Worm (Caenorhabditis elegans) whole organism, late embryonic: Measurements from ENCODE around the gene tor-2.

Experiments
- F13H6.1 ChIP-seq: sonication (generic microtip); optimal IDR thresholded peaks from 2 replicates; lab custom pipeline; 2016; ENCODE audit warnings: missing genetic modification characterization, missing compliant biosample characterization
- T23F11.4 ChIP-seq: fragments of 200-800 bp; sonication (Bioruptor generic); optimal IDR thresholded peaks from 2 replicates; lab custom pipeline; 2018; ENCODE audit warnings: mild to moderate bottlenecking, missing genetic modification characterization, missing compliant biosample characterization
- Y22D7AL.16 ChIP-seq: sonication (generic microtip); optimal IDR thresholded peaks from 2 replicates; lab custom pipeline; 2016; ENCODE audit warnings: missing genetic modification characterization, missing compliant biosample characterization
- ahr-1 ChIP-seq: sonication (generic microtip); optimal IDR thresholded peaks from 2 replicates; lab custom pipeline; 2016; ENCODE audit warnings: missing genetic modification characterization, missing compliant biosample characterization
- ama-1 ChIP-seq: fragments of 150-350 bp; optimal IDR thresholded peaks from 2 replicates; lab custom pipeline; 2014
- ceh-14 ChIP-seq: sonication (generic microtip); optimal IDR thresholded peaks from 2 replicates; lab custom pipeline; 2016; ENCODE audit warnings: missing genotype, missing genetic modification characterization, missing compliant biosample characterization
- ceh-18 ChIP-seq: sonication (generic microtip); optimal IDR thresholded peaks from 2 replicates; lab custom pipeline; 2016; ENCODE audit warnings: missing genetic modification characterization, missing compliant biosample characterization
- ceh-19 ChIP-seq: fragments of 200-800 bp; sonication (Bioruptor generic); optimal IDR thresholded peaks from 2 replicates; lab custom pipeline; 2018; ENCODE audit warnings: mild to moderate bottlenecking, missing genetic modification characterization, missing compliant biosample characterization
- ceh-31 ChIP-seq: sonication (generic microtip); optimal IDR thresholded peaks from 2 replicates; lab custom pipeline; 2016; ENCODE audit warnings: missing genetic modification characterization, missing compliant biosample characterization
- ceh-34 ChIP-seq: sonication (generic microtip); optimal IDR thresholded peaks from 2 replicates; lab custom pipeline; 2016; ENCODE audit warnings: mild to moderate bottlenecking, missing genetic modification characterization, missing compliant biosample characterization
- ceh-48 ChIP-seq: sonication (generic microtip); optimal IDR thresholded peaks from 2 replicates; lab custom pipeline; 2016; ENCODE audit warnings: missing genetic modification characterization, inconsistent platforms, missing compliant biosample characterization
- ceh-6 ChIP-seq: fragments of 200-800 bp; sonication (Bioruptor generic); optimal IDR thresholded peaks from 2 replicates; lab custom pipeline; 2018; ENCODE audit warnings: mild to moderate bottlenecking, missing genetic modification characterization, missing compliant biosample characterization
- dmd-4 ChIP-seq: sonication (generic microtip); optimal IDR thresholded peaks from 2 replicates; lab custom pipeline; 2016; ENCODE audit warnings: borderline replicate concordance, missing genetic modification characterization, missing compliant biosample characterization
- dve-1 ChIP-seq: sonication (generic microtip); optimal IDR thresholded peaks from 2 replicates; lab custom pipeline; 2017; ENCODE audit warnings: antibody characterized with exemption, mild to moderate bottlenecking, missing genetic modification characterization, missing compliant biosample characterization
- elt-2 ChIP-seq: sonication (generic microtip); optimal IDR thresholded peaks from 2 replicates; lab custom pipeline; 2016; ENCODE audit warnings: missing genetic modification reagents, missing genetic modification characterization, missing compliant biosample characterization
- elt-4 ChIP-seq: sonication (generic microtip); optimal IDR thresholded peaks from 2 replicates; lab custom pipeline; 2016; ENCODE audit warnings: missing genetic modification characterization, missing compliant biosample characterization
- ets-4 ChIP-seq: sonication (generic microtip); optimal IDR thresholded peaks from 2 replicates; lab custom pipeline; 2016; ENCODE audit warnings: missing genetic modification characterization, missing compliant biosample characterization
- fax-1 ChIP-seq: sonication (generic microtip); optimal IDR thresholded peaks from 2 replicates; lab custom pipeline; 2016; ENCODE audit warnings: missing genotype, missing genetic modification characterization, missing compliant biosample characterization
- fkh-10 ChIP-seq: fragments of 150-350 bp; optimal IDR thresholded peaks from 2 replicates; lab custom pipeline; 2014; ENCODE audit warnings: missing biosample characterization, missing genetic modification reagents, missing genetic modification characterization
- gmeb-2 ChIP-seq: sonication (generic microtip); optimal IDR thresholded peaks from 2 replicates; lab custom pipeline; 2016; ENCODE audit warnings: missing genetic modification characterization, inconsistent platforms, missing compliant biosample characterization
- hlh-13 ChIP-seq: fragments of 200-800 bp; sonication (Bioruptor generic); optimal IDR thresholded peaks from 2 replicates; lab custom pipeline; 2018; ENCODE audit warnings: mild to moderate bottlenecking, missing genetic modification characterization, missing compliant biosample characterization
- hlh-15 ChIP-seq: sonication (generic microtip); optimal IDR thresholded peaks from 2 replicates; lab custom pipeline; 2016; ENCODE audit warnings: missing genetic modification characterization, missing compliant biosample characterization
- hlh-30 ChIP-seq: sonication (generic microtip); optimal IDR thresholded peaks from 2 replicates; lab custom pipeline; 2017; ENCODE audit warnings: antibody characterized with exemption, missing genetic modification characterization, missing compliant biosample characterization; ENCODE audit not compliant: insufficient read depth
- hlh-6 ChIP-seq: sonication (generic microtip); optimal IDR thresholded peaks from 2 replicates; lab custom pipeline; 2016; ENCODE audit warnings: missing genotype, missing genetic modification characterization, missing compliant biosample characterization
- hlh-8 ChIP-seq: sonication (generic microtip); optimal IDR thresholded peaks from 2 replicates; lab custom pipeline; 2016; ENCODE audit warnings: missing genotype, missing genetic modification characterization, missing compliant biosample characterization
- lim-6 ChIP-seq: sonication (generic microtip); optimal IDR thresholded peaks from 2 replicates; lab custom pipeline; 2016; ENCODE audit warnings: missing genetic modification characterization, missing compliant biosample characterization
- lin-11 ChIP-seq: fragments of 200-800 bp; sonication (Bioruptor generic); optimal IDR thresholded peaks from 2 replicates; lab custom pipeline; 2018; ENCODE audit warnings: mild to moderate bottlenecking, missing genetic modification characterization, missing compliant biosample characterization
- madf-2 ChIP-seq: sonication (generic microtip); optimal IDR thresholded peaks from 2 replicates; lab custom pipeline; 2017; ENCODE audit warnings: missing genetic modification characterization, missing compliant biosample characterization
- nfya-1 ChIP-seq: sonication (generic microtip); optimal IDR thresholded peaks from 2 replicates; lab custom pipeline; 2017; ENCODE audit warnings: missing genetic modification characterization, mild to moderate bottlenecking, missing compliant biosample characterization, antibody characterized with exemption, moderate library complexity
- nhr-232 ChIP-seq: sonication (generic microtip); optimal IDR thresholded peaks from 2 replicates; lab custom pipeline; 2016; ENCODE audit warnings: missing genetic modification characterization, missing compliant biosample characterization
- npax-4 ChIP-seq: sonication (generic microtip); optimal IDR thresholded peaks from 2 replicates; lab custom pipeline; 2016; ENCODE audit warnings: missing genetic modification characterization, missing compliant biosample characterization
- pag-3 ChIP-seq: sonication (generic microtip); optimal IDR thresholded peaks from 2 replicates; lab custom pipeline; 2016; ENCODE audit warnings: missing compliant biosample characterization, missing genetic modification characterization, borderline replicate concordance
- pha-4 ChIP-seq: fragments of 150-350 bp; optimal IDR thresholded peaks from 2 replicates; lab custom pipeline; 2018; ENCODE audit warnings: missing biosample characterization, missing genetic modification reagents, missing genetic modification characterization
- pqm-1 ChIP-seq: sonication (generic microtip); optimal IDR thresholded peaks from 2 replicates; lab custom pipeline; 2016; ENCODE audit warnings: missing genetic modification characterization, missing compliant biosample characterization
- ref-2 ChIP-seq: sonication (generic microtip); optimal IDR thresholded peaks from 2 replicates; lab custom pipeline; 2016; ENCODE audit warnings: missing genetic modification characterization, missing compliant biosample characterization
- rnt-1 ChIP-seq: sonication (generic microtip); optimal IDR thresholded peaks from 2 replicates; lab custom pipeline; 2016; ENCODE audit warnings: missing genetic modification characterization, missing compliant biosample characterization
- sox-2 ChIP-seq: fragments of 200-800 bp; sonication (Bioruptor generic); IDR thresholded peaks from 2 replicates; pipeline ENCODE4 v1.3.6; 2022; ENCODE audit warnings: missing genetic modification reagents, missing genetic modification characterization, missing compliant biosample characterization
- syd-9 ChIP-seq: sonication (generic microtip); optimal IDR thresholded peaks from 2 replicates; lab custom pipeline; 2016; ENCODE audit warnings: mild to moderate bottlenecking, missing genetic modification characterization, moderate library complexity, missing compliant biosample characterization
- unc-3 ChIP-seq, 2 experiments: fragments of 200-800 bp in 1 of 2; sonication (Bioruptor generic) in 1 of 2; sonication (generic microtip) in 1 of 2; conservative IDR thresholded peaks in 1 of 2; optimal IDR thresholded peaks in 1 of 2; 2 replicates each; pipeline versions ENCODE4 v1.3.6 to Lab custom; 2016 to 2022; ENCODE audit warnings: missing compliant biosample characterization in 2 of 2, missing genetic modification characterization in 2 of 2, missing genetic modification reagents in 1 of 2
- unc-42 ChIP-seq: sonication (generic microtip); optimal IDR thresholded peaks from 2 replicates; lab custom pipeline; 2016; ENCODE audit warnings: missing genotype, missing genetic modification characterization, missing compliant biosample characterization
- unc-55 ChIP-seq: sonication (generic microtip); optimal IDR thresholded peaks from 2 replicates; lab custom pipeline; 2017; ENCODE audit warnings: missing biosample characterization, missing genetic modification reagents, missing genetic modification characterization

Gene tor-2

DNA sequence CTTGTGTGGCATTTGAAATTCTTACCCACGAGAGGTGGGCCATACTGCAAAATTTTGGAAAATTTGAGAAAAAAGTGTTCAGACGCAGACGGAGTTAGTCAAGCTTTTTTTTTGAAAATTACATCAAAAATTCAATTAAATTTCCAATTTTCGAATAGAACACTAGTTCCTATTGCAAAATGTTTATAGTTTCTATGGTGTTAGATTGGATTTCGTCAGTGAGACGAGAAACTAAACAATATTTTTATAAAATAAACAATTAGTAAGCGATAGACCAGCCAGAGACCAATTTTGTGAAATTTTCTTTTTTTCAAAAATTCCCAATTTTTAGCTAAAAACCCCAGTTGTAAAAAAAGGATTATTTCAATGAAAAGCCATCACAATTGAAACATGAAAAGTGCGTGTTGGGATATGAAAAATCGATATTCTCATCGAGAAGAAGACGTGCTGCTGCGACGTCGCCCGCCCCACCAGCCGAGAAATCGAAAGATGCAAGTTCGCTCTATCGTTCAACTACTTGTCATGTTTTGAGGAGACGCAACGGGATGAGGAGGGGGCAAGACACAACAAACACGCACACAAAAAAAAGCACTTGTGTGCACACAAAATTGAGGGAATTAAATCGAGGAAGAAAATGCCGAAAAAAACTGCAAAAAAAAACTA is 4.0 kb downstream of the tor-2 start, which contains the start of gene dnbp-1 (continued):
- TF ChIP-seq unc-55 = peak; percentile 79
- TF ChIP-seq Y22D7AL.16 (tag; lab: Kevin White, UChicago) = no peak
- TF ChIP-seq hlh-30 (tag; lab: Kevin White, UChicago) = peak; percentile 62
- TF ChIP-seq ets-4 (tag; lab: Kevin White, UChicago) = peak; percentile 15
- peak; percentile 62 for TF ChIP-seq ref-2
- peak; percentile 79 for TF ChIP-seq ceh-18 (tag; lab: Kevin White, UChicago)
- no peak for TF ChIP-seq fkh-10 (GFP tag; lab: Kevin White, UChicago)
- TF ChIP-seq gmeb-2 (tag; lab: Kevin White, UChicago) = peak; percentile 9
- no peak for TF ChIP-seq elt-4
- TF ChIP-seq dve-1 (tag; lab: Kevin White, UChicago) = peak; percentile 18
- peak; percentile 8 for TF ChIP-seq ceh-6 (GFP tag; lab: Kevin White, UChicago)

DNA sequence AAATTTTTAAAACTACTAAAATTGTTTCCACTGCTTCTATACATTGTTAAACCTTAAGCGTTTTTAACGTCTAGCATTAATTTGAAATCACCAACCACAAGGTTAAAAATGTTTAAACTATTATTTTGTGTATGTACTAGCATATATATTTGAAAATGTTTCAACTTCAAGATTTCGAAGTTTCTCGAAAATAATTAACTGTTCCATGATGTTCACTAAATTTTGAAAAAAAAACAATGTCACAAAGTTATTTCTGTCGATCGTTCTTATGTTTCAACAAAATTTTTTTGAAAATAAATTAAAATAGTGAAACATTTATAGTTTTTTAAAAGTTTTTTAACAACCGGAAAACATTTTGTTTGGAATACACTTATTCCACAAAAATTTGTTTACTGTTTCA is 29.4 kb downstream of the tor-2 start:
- TF ChIP-seq fax-1 = no peak
- TF ChIP-seq lin-11 = no peak
- no peak for TF ChIP-seq ref-2
- no peak for TF ChIP-seq npax-4 (tag; lab: Kevin White, UChicago)
- no peak for TF ChIP-seq ceh-14 (tag; lab: Kevin White, UChicago)
- TF ChIP-seq ceh-34 = no peak
- no peak for TF ChIP-seq madf-2 (tag; lab: Kevin White, UChicago)

DNA sequence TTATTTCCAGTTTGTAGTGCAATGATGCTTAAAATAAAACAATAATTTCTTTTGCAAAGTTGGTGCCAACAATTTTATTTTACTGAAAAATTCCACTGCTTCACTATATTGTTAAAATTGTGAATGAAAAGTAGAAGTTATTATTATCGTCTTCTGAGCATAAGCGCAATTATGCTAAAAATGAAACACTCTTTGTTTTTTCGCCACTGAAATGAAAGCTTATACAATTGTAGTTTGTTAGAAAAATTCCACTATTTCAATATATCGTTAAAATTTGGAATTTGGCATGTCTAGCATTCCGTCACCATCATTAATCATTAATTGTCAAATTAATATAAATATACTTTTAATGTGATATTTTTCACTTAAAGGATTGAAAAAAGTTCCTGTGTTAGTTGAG is 30.0 kb downstream of the tor-2 start:
- TF ChIP-seq lim-6 (no peak), hlh-8 (tag; lab: Kevin White, UChicago) (no peak), pag-3 (tag; lab: Kevin White, UChicago) (no peak), F13H6.1 (tag; lab: Kevin White, UChicago) (no peak)

DNA sequence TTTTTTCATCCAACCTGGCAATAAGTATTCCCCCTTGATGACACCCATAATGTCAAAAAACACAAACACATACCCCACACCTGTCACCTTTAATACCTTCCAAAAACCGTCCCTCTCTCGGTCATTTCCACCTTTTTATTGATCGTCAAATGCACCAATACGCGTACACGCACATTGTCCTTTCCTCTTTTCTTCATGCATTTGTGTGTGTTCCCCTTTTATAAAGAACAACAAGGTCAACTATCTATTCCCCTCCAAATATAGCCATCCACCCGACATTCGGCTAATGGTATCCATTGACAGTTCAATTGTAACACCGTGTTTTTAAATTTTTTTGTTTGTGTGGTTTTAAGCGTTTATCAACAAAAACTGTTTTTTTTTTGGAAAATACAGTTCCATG is 38.8 kb downstream of the tor-2 start:
- no peak for TF ChIP-seq hlh-6
- peak; percentile 41 for TF ChIP-seq sox-2 (GFP tag; lab: Robert Waterston, UW)
- no peak for TF ChIP-seq unc-42 (tag; lab: Kevin White, UChicago)
- peak; percentile 9 for TF ChIP-seq ceh-31 (tag; lab: Kevin White, UChicago)
- no peak for TF ChIP-seq F13H6.1 (tag; lab: Kevin White, UChicago)
- peak; percentile 58 for TF ChIP-seq nfya-1 (tag; lab: Kevin White, UChicago)
- no peak for TF ChIP-seq pqm-1 (tag; lab: Kevin White, UChicago)

DNA sequence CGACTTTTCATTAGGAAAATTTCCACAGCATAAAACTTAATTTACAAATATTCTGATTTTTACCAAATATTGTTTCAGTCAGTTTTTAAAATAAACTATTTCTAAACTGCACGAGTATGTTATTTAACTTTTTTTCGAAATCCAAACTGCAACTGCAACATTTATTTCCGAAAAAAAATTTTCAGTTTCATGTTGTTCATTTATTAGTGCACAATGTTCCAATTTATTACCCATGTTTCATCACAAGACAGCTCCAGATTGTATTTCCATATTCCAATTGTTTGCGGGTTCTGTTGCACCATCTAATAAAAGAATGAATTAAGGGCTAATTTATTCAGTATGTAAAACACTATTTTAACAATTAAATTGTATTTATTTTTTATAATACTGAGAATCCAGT is 42.3 kb downstream of the tor-2 start:
- TF ChIP-seq hlh-13 (GFP tag; lab: Kevin White, UChicago) (no peak), pha-4 (tag; lab: Kevin White, UChicago) (no peak), unc-3 (GFP tag; conservative IDR thresholded peaks at IDR 0.05; lab: Robert Waterston, UW) (no peak), unc-3 (tag; optimal IDR thresholded peaks at IDR 0.05; lab: Kevin White, UChicago) (no peak), T23F11.4 (GFP tag; lab: Kevin White, UChicago) (no peak), hlh-6 (no peak), ceh-31 (tag; lab: Kevin White, UChicago) (no peak)

DNA sequence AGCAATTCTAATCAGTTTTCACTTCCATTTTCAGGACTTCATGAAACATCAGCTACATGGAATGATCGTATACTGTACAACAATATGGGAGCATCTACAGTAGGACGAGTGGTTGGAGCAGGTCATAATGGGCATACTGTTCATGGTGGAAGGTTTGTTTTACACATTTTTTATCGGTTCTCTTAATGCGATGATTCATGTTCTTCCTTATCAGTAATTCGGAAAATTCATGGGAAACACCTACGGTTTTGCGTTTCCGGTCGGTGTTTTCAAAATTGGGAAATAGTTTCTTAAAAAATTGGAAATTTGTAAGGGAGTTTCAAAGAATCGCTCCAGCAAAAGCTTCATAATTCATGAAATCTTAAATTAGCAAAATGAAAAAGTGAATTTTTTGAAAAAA is 43.1 kb downstream of the tor-2 start:
- TF ChIP-seq hlh-15 (tag; lab: Kevin White, UChicago) (no peak), hlh-30 (tag; lab: Kevin White, UChicago) (no peak), nhr-232 (tag; lab: Kevin White, UChicago) (no peak), ceh-19 (GFP tag; lab: Kevin White, UChicago) (no peak), rnt-1 (tag; lab: Kevin White, UChicago) (no peak), ama-1 (lab: Kevin White, UChicago) (no peak), lin-11 (no peak), hlh-13 (GFP tag; lab: Kevin White, UChicago) (no peak), elt-2 (tag; lab: Kevin White, UChicago) (no peak), syd-9 (tag; lab: Kevin White, UChicago) (no peak), ceh-48 (tag; lab: Kevin White, UChicago) (no peak), dmd-4 (tag; lab: Kevin White, UChicago) (no peak), ahr-1 (tag; lab: Kevin White, UChicago) (no peak)
- TF ChIP-seq, all 69 proteins: peak for 0
